Worm (Caenorhabditis elegans): Measurements from ENCODE around the gene H25P19.1.
A peak's percentile ranks its signal among the peaks of the same experiment; 100 is the strongest.

- TF ChIP-seq elt-1 (tag; optimal IDR thresholded peaks at IDR 0.05), result no peak
- no peak for TF ChIP-seq ceh-16 (tag; optimal IDR thresholded peaks at IDR 0.05)
- peak in 1 of 2 experiments; percentile 61 for TF ChIP-seq lsy-2 (tag; optimal IDR thresholded peaks at IDR 0.05)
- peak; percentile 74 for TF ChIP-seq ama-1 (optimal IDR thresholded peaks at IDR 0.05)
- no peak for TF ChIP-seq peb-1 (tag; optimal IDR thresholded peaks at IDR 0.05)
- TF ChIP-seq unc-55 (GFP tag; optimal IDR thresholded peaks at IDR 0.05), result no peak
- peak; percentile 3 for TF ChIP-seq sma-3 (GFP tag; optimal IDR thresholded peaks at IDR 0.05)
- TF ChIP-seq nhr-11 (tag; optimal IDR thresholded peaks at IDR 0.05), result no peak
- peak; percentile 61 for TF ChIP-seq ztf-4 (tag; optimal IDR thresholded peaks at IDR 0.05)
- TF ChIP-seq nhr-77 (tag; optimal IDR thresholded peaks at IDR 0.05), result no peak
- TF ChIP-seq ztf-11 (tag; optimal IDR thresholded peaks at IDR 0.05), result no peak
- TF ChIP-seq lin-39 (tag; optimal IDR thresholded peaks at IDR 0.05), result no peak
- no peak for TF ChIP-seq egl-27 (tag; optimal IDR thresholded peaks at IDR 0.05)
Measured at ce11 chrV:728822-729493, 41.5 kb downstream of the H25P19.1 start.

Measured in whole organism, L2 larva.